Worm (Caenorhabditis elegans): Measurements from ENCODE around the gene C56G2.22.

- no peak for TF ChIP-seq nhr-77 (tag; optimal IDR thresholded peaks at IDR 0.05)
- no peak for TF ChIP-seq ama-1 (optimal IDR thresholded peaks at IDR 0.05)
- no peak for TF ChIP-seq ces-1 (GFP tag; optimal IDR thresholded peaks at IDR 0.05)
- TF ChIP-seq unc-62 (GFP tag; optimal IDR thresholded peaks at IDR 0.05 in 1 of 2): no peak
- TF ChIP-seq unc-62 (tag; optimal IDR thresholded peaks at IDR 0.05): no peak
- no peak for TF ChIP-seq Y5F2A.4 (GFP tag; optimal IDR thresholded peaks at IDR 0.05)
- no peak for TF ChIP-seq nhr-42 (GFP tag; IDR thresholded peaks at IDR 0.05)
- no peak for TF ChIP-seq zag-1 (tag; optimal IDR thresholded peaks at IDR 0.05)
- TF ChIP-seq R02D3.7 (tag; optimal IDR thresholded peaks at IDR 0.05): no peak
- no peak for TF ChIP-seq ztf-11 (tag; optimal IDR thresholded peaks at IDR 0.05)
- no peak for TF ChIP-seq daf-8 (GFP tag; IDR thresholded peaks at IDR 0.05)
- TF ChIP-seq jun-1 (tag; optimal IDR thresholded peaks at IDR 0.05): no peak
- no peak for TF ChIP-seq aly-2 (tag; optimal IDR thresholded peaks at IDR 0.05)
Measured at ce11 chrIII:6355359-6355758, 9.1 kb downstream of the C56G2.22 start.

Measured in whole organism, L4 larva.